Worm (Caenorhabditis elegans): Measurements from ENCODE around the gene lgc-35.
A peak's percentile ranks its signal among the peaks of the same experiment; 100 is the strongest.

The lgc-35 gene

DNA sequence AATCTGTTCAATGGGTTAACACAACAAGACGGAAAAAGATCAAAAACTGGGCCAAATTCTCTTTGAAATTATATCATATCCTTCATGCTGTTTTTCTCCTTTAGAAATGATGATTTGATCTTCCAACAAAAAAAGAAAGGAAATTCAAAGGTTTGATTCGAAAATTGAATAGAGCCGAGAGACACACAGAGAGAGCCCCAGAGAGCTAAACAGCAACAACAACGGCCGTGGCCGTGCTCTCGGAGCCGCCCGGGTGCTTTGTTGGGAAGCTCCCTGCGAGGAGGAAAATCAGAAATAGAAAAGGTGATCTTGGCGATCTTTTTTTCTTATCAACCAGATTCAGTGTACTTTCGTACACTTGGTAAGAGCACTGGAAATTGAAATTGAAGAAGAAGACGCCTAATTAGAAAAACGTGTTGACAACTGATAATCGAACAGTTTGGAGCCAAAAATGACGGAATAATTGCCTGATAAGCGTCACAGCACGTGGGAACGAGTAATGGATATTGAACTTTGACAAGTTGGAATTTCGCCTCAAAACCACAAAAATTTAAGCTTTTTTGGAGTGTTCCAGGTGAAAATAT, 42.7 kb downstream of the lgc-35 start:
- TF ChIP-seq fkh-10 (GFP tag; optimal IDR thresholded peaks at IDR 0.05) = peak; percentile 34
- TF ChIP-seq pqm-1 (tag; optimal IDR thresholded peaks at IDR 0.05) = peak; percentile 94
- TF ChIP-seq lin-15B (tag; optimal IDR thresholded peaks at IDR 0.05) = peak; percentile 8
- TF ChIP-seq nhr-43 (tag; optimal IDR thresholded peaks at IDR 0.05; ENCODE audit: poor library complexity, severe bottlenecking) = peak; percentile 16
- TF ChIP-seq fos-1 (tag; optimal IDR thresholded peaks at IDR 0.05) = no peak
- TF ChIP-seq aly-2 (tag; optimal IDR thresholded peaks at IDR 0.05) = no peak
- TF ChIP-seq nfya-1 (tag; optimal IDR thresholded peaks at IDR 0.05; ENCODE audit: insufficient read depth) = peak; percentile 6
- TF ChIP-seq ama-1 (optimal IDR thresholded peaks at IDR 0.05) = peak; percentile 78
- no peak for TF ChIP-seq daf-12 (tag; optimal IDR thresholded peaks at IDR 0.05)
- TF ChIP-seq pha-4 (tag; optimal IDR thresholded peaks at IDR 0.05) = peak; percentile 54
- TF ChIP-seq jun-1 (tag; optimal IDR thresholded peaks at IDR 0.05) = peak; percentile 57
- peak; percentile 9 for TF ChIP-seq hmg-11 (tag; optimal IDR thresholded peaks at IDR 0.05)
- TF ChIP-seq elt-2 (tag; optimal IDR thresholded peaks at IDR 0.05) = peak; percentile 88

DNA sequence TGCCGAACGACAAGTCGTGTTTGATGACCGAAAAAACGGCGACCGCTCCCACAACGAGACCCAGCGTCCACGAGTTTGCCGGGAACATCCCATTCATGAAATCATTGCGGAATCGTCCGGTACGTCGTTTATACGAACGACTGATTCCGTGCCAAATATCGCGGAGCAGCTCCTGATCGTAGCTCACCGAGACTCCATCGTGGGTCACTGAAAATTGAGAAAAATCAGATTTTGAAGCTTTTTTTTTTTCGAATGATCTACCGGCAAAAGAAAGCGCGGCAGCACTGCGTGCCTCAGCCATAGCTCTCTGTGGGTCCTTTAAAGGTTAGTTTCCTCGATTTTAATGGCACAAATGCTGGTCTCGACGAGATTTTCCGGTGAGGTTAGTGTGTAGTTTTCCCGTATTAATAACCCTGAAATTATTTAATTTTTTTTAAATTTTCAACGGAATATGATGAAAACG, 43.9 kb downstream of the lgc-35 start, which contains the start of gene cpt-1:
Gene cpt-1 (minus strand): TSS at position 413 of the 463 bp plus-strand sequence.
- no peak for TF ChIP-seq ztf-11 (tag; optimal IDR thresholded peaks at IDR 0.05)
- no peak for TF ChIP-seq snpc-4 (tag; optimal IDR thresholded peaks at IDR 0.05)
- peak; percentile 23 for TF ChIP-seq nhr-43 (tag; optimal IDR thresholded peaks at IDR 0.05; ENCODE audit: poor library complexity, severe bottlenecking)
- TF ChIP-seq elt-2 (tag; optimal IDR thresholded peaks at IDR 0.05) = peak; percentile 36
- TF ChIP-seq ama-1 (optimal IDR thresholded peaks at IDR 0.05) = peak; percentile 12

DNA sequence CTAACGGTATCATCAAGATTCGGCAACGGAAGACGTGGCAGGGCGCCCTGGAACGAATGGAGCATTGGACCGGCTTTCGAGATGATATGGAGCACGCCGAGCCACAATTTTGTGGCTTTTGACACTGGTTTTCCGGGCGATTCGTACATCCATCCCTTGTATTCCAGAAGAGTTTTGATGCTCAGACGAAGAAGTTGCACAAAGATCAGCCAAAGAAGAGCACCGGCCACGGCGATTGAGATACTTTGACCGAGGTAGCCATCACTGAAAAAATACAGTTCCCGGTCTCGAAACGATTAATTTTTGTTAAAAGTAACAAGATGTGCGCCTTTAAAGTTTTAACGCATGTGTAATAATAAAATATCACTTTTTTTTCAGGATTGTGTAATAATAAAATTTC, 44.8 kb downstream of the lgc-35 start:
- TF ChIP-seq R02D3.7 (tag; optimal IDR thresholded peaks at IDR 0.05) (no peak), nhr-43 (tag; optimal IDR thresholded peaks at IDR 0.05; ENCODE audit: poor library complexity, severe bottlenecking) (peak; percentile 37), nhr-67 (tag; optimal IDR thresholded peaks at IDR 0.05) (no peak), tbx-2 (tag; optimal IDR thresholded peaks at IDR 0.05) (peak; percentile 3), ZK546.5 (tag; optimal IDR thresholded peaks at IDR 0.05) (no peak), lsy-12 (tag; optimal IDR thresholded peaks at IDR 0.05) (peak; percentile 47), eor-1 (tag; optimal IDR thresholded peaks at IDR 0.05) (no peak), mml-1 (tag; optimal IDR thresholded peaks at IDR 0.05) (no peak), nhr-23 (tag; optimal IDR thresholded peaks at IDR 0.05) (no peak), elt-3 (tag; optimal IDR thresholded peaks at IDR 0.05) (no peak), pqm-1 (tag; optimal IDR thresholded peaks at IDR 0.05) (no peak)

- TF ChIP-seq nhr-28 (tag; optimal IDR thresholded peaks at IDR 0.05) (no peak), nfya-1 (tag; optimal IDR thresholded peaks at IDR 0.05; ENCODE audit: insufficient read depth) (peak; percentile 98), unc-39 (tag; optimal IDR thresholded peaks at IDR 0.05) (no peak)
These were observed 49.6 kb downstream of the lgc-35 start for ce11 chrII:12790392-12790791.

ce11 chrII:12789497-12789896, 50.5 kb downstream of the lgc-35 start:
- TF ChIP-seq nhr-76 (tag; optimal IDR thresholded peaks at IDR 0.05) = no peak
- TF ChIP-seq pqm-1 (tag; optimal IDR thresholded peaks at IDR 0.05) = no peak
- TF ChIP-seq ceh-9 (tag; optimal IDR thresholded peaks at IDR 0.05) = no peak
- no peak for TF ChIP-seq nhr-43 (tag; optimal IDR thresholded peaks at IDR 0.05; ENCODE audit: poor library complexity, severe bottlenecking)
- TF ChIP-seq egl-27 (tag; optimal IDR thresholded peaks at IDR 0.05) = no peak
- TF ChIP-seq nhr-237 (tag; optimal IDR thresholded peaks at IDR 0.05) = no peak
- no peak for TF ChIP-seq nhr-11 (tag; optimal IDR thresholded peaks at IDR 0.05)
- TF ChIP-seq fkh-2 (tag; optimal IDR thresholded peaks at IDR 0.05) = no peak
- TF ChIP-seq elt-3 (tag; optimal IDR thresholded peaks at IDR 0.05) = no peak

ce11 chrII:12787831-12788248, 52.1 kb downstream of the lgc-35 start, which contains the start of gene alkb-7:
Gene alkb-7 (minus strand): TSS chrII:12788153.
- TF ChIP-seq eor-1 (tag; optimal IDR thresholded peaks at IDR 0.05) (no peak), nhr-11 (tag; optimal IDR thresholded peaks at IDR 0.05) (no peak), zag-1 (tag; optimal IDR thresholded peaks at IDR 0.05) (no peak), ztf-4 (tag; optimal IDR thresholded peaks at IDR 0.05) (no peak), ZK546.5 (tag; optimal IDR thresholded peaks at IDR 0.05) (no peak), elt-3 (tag; optimal IDR thresholded peaks at IDR 0.05) (no peak), hmg-11 (tag; optimal IDR thresholded peaks at IDR 0.05) (no peak), tbx-2 (tag; optimal IDR thresholded peaks at IDR 0.05) (no peak), elt-2 (tag; optimal IDR thresholded peaks at IDR 0.05) (peak; percentile 39), lsy-12 (tag; optimal IDR thresholded peaks at IDR 0.05) (peak; percentile 35), pha-4 (tag; optimal IDR thresholded peaks at IDR 0.05) (no peak), nhr-43 (tag; optimal IDR thresholded peaks at IDR 0.05; ENCODE audit: poor library complexity, severe bottlenecking) (peak; percentile 70), nhr-23 (tag; optimal IDR thresholded peaks at IDR 0.05) (peak; percentile 21), jun-1 (tag; optimal IDR thresholded peaks at IDR 0.05) (no peak), mml-1 (tag; optimal IDR thresholded peaks at IDR 0.05) (no peak), nhr-237 (tag; optimal IDR thresholded peaks at IDR 0.05) (no peak), aly-2 (tag; optimal IDR thresholded peaks at IDR 0.05) (peak; percentile 21), R02D3.7 (tag; optimal IDR thresholded peaks at IDR 0.05) (no peak), egl-27 (tag; optimal IDR thresholded peaks at IDR 0.05) (no peak), sea-2 (GFP tag; optimal IDR thresholded peaks at IDR 0.05) (no peak), fkh-2 (tag; optimal IDR thresholded peaks at IDR 0.05) (no peak), ama-1 (optimal IDR thresholded peaks at IDR 0.05) (peak; percentile 33), nhr-28 (tag; optimal IDR thresholded peaks at IDR 0.05) (no peak), fkh-10 (GFP tag; optimal IDR thresholded peaks at IDR 0.05) (no peak), nhr-76 (tag; optimal IDR thresholded peaks at IDR 0.05) (no peak), elt-1 (tag; optimal IDR thresholded peaks at IDR 0.05) (no peak), nhr-67 (tag; optimal IDR thresholded peaks at IDR 0.05) (no peak), ceh-28 (tag; optimal IDR thresholded peaks at IDR 0.05) (no peak), daf-12 (tag; optimal IDR thresholded peaks at IDR 0.05) (no peak)
